Worm (Caenorhabditis elegans) whole organism, L4 larva: ENCODE results near the gene Y66A7A.4.
"Not testable (repeated sequence)": the region's sequence is repeated elsewhere in the genome, so short reads cannot be mapped to it uniquely, and the experiment has no call there.

ENCODE experiments used
- F37D6.2 ChIP-seq: sonication (generic microtip); optimal IDR thresholded peaks from 2 replicates; lab custom pipeline; 2016; ENCODE audit warnings: mild to moderate bottlenecking, missing genetic modification characterization, missing compliant biosample characterization
- R02D3.7 ChIP-seq: fragments of 150-350 bp; sonication (generic microtip); optimal IDR thresholded peaks from 3 replicates; lab custom pipeline; 2014; ENCODE audit warnings: missing biosample characterization, missing genetic modification characterization
- Y105C5A.15 ChIP-seq: fragments of 200-800 bp; sonication (Bioruptor generic); IDR thresholded peaks from 2 replicates; pipeline ENCODE4 v1.3.6; 2022; ENCODE audit warnings: missing genetic modification characterization, missing compliant biosample characterization
- fos-1 ChIP-seq: fragments of 150-350 bp; optimal IDR thresholded peaks from 2 replicates; lab custom pipeline; 2014; ENCODE audit warnings: missing biosample characterization, missing genetic modification characterization
- lin-39 ChIP-seq: fragments of 150-350 bp; optimal IDR thresholded peaks from 2 replicates; lab custom pipeline; 2014; ENCODE audit warnings: missing biosample characterization, missing genetic modification reagents, missing genetic modification characterization
- lsy-2 ChIP-seq, 2 experiments: fragments of 150-350 bp in 1 of 2; sonication (generic microtip) in 1 of 2; optimal IDR thresholded peaks; 2 replicates each; lab custom pipeline; 2014 to 2017; ENCODE audit warnings: missing biosample characterization in 2 of 2, missing genetic modification characterization in 2 of 2
- mxl-2 ChIP-seq: fragments of 200-800 bp; sonication (Bioruptor generic); conservative IDR thresholded peaks from 2 replicates; pipeline ENCODE4 v1.3.6; 2022; ENCODE audit warnings: missing genetic modification reagents, missing genetic modification characterization, missing compliant biosample characterization
- nhr-237 ChIP-seq: sonication (generic microtip); optimal IDR thresholded peaks from 2 replicates; lab custom pipeline; 2017; ENCODE audit warnings: missing biosample characterization, missing genetic modification characterization

DNA sequence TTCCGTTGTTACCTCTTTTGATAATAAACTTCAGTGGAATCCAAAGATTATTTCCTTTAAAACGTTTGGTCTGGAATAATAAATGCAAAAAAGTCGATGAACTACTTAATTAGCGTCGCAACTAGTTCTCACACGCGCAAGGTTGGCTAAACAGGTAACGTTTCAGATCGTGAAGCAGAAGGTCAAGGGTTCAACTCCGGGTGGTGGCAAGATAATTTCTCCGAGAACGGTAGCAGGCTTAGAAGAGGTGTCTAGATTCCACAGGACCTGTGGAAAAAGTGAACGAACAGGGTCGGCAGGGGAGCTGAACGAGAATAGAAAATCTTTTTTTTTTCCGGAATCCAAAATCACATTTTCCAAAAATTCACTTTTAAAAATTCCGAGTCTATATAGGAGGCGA is 3.4 kb upstream of the Y66A7A.4 start:
- TF ChIP-seq F37D6.2 (tag; lab: Kevin White, UChicago); lsy-2 (tag; optimal IDR thresholded peaks at IDR 0.05; lab: Kevin White, UChicago); mxl-2; Y105C5A.15 (GFP tag; lab: Robert Waterston, UW); fos-1 (tag; lab: Kevin White, UChicago); nhr-237 (tag; lab: Kevin White, UChicago); R02D3.7 (tag; lab: Kevin White, UChicago); lin-39 (tag; lab: Kevin White, UChicago): not testable (repeated sequence)
